Fruit fly (Drosophila melanogaster): ENCODE measurements around the gene Spase22-23.

The Spase22-23 gene

DNA sequence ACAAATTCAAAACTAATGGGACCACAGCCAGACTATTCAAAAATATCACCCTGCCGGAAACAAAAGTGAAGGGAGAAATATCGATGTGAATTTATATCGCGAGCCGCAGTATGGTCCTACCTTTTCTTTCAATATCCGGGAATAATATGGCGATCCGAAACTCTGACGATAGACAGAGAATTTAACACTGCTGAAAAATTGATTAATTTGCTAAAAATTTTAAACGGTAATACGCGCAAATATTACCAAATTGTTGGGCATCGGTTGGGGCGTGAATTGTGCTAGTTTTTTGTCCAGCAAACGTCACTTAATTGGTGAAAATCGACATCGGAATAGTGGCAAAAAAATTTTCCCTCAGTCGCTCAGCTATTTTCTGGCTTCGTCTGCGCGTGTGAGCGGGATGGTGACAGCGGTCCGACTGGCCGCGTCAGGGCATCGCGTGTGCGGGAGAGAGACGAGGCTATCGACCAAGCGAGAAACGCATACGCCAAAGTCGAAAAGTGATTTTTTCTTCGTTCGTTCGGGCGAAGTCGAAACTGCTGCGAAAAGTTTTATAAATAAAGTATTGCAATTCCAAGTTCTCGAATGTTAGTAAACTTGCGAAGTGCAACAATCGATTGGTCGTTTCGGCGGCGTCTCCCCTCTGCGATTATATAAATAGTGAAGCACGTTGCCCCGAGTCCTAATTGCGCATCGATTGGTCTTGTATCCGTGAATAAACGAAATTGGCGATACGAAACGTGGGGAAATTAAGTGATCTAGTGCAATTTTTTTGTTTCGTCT, 779 bp upstream of the Spase22-23 start, which contains the start of gene mask:
TSS of gene mask (plus strand) at position 140 of the 783 bp plus-strand sequence.
- TF ChIP-seq CTCF (optimal IDR thresholded peaks at IDR 0.05) (no peak), CG8478 (optimal IDR thresholded peaks at IDR 0.05) (no peak)

DNA sequence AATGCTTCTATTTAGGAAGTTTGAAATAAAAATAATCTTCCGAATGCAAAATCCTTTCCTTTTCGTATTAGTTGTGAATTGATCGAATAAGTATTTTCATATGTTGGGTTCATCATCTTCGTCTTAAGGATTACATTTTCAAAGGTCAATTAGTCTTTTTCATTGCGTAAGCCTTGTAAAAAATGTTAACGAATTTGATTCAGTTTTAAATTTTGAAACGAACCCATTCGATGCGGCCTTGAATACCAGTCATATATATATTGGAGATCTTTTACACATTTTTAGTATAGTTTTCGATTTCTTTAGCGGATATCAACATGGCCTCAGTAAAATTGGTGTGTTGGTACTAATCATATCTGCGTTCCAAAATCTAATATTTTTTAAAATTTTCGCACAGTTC, 1.2 kb downstream of the Spase22-23 start, which contains the start of gene Acp95EF:
TSS of gene Acp95EF (plus strand) at position 301 of the 400 bp plus-strand sequence.
- TF ChIP-seq CG8478 (optimal IDR thresholded peaks at IDR 0.05) (no peak), CTCF (optimal IDR thresholded peaks at IDR 0.05) (no peak)

DNA sequence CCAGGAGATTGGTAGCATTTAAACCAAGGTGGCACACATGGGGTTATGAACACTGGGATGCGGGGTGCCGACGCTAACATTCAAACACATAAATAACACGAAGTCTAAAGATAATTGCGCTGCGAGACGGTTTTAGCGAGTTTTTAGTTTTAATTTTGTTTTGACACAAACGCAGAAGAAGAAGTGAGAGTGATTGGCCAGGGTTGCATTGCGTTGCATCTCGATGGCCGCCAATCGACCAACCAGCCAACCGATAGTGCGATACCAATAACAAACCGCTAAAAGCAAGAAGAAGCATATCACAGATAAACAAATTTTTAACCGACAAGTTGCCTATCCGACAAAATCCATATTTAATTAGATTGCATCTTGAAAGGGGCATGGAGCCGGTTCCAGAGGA, 3.1 kb downstream of the Spase22-23 start, which contains the start of the genes Spps and CG13609:
TSS of gene Spps (minus strand) at position 191 of the 400 bp plus-strand sequence.
TSS of gene CG13609 (plus strand) at position 280 of the 400 bp plus-strand sequence.
- TF ChIP-seq CG8478 (optimal IDR thresholded peaks at IDR 0.05) (no peak), CTCF (optimal IDR thresholded peaks at IDR 0.05) (peak in 1 of 2 experiments; percentile 4)

DNA sequence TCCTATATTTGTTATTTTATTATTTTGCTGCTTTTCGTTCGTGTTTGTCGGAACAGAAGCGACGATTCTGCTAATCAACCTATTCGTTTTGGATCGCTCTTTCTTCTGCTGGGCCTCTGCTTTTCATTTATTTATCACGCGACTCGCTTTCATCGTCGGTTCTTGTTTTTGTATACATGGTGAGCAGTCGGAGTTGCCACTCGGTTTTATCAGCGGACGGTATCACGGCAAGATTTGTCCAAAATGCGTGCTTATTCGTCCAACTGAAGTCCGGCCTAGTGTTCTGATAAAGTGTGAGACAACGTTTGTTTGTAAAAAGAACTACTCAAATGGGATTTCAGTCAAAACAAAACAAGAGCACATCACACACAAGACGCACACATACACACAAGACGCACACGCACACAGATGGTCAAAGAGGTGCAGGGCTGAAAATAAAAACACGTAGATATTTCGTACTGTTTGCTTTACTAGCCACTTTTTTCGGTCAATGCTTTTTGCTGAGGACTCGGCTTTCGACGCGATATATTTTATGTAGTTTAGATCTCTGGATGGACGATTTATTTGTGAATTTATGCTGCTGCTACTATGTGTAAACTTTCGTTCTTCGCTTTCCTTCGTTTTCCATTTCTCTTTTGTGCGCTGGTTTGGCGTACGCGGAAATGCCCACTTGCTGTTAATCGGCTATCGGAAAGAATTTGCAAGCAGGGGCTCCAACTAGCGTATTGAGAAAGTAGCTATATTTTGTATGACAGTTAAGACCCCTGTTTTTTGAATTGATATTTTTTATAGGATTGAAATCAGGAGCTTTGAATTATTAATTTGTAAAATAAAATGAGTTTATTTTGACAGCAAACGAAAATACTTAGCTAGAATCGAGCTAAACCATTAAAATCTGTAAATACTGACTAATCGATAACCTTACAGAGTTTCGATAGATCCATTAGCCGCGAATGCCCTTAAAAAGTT, 8.2 kb downstream of the Spase22-23 start, which contains the start of gene twin:
TSS of gene twin (minus strand) at position 632 of the 969 bp plus-strand sequence.
- TF ChIP-seq CG8478 (optimal IDR thresholded peaks at IDR 0.05) (no peak), CTCF (optimal IDR thresholded peaks at IDR 0.05) (no peak)

DNA sequence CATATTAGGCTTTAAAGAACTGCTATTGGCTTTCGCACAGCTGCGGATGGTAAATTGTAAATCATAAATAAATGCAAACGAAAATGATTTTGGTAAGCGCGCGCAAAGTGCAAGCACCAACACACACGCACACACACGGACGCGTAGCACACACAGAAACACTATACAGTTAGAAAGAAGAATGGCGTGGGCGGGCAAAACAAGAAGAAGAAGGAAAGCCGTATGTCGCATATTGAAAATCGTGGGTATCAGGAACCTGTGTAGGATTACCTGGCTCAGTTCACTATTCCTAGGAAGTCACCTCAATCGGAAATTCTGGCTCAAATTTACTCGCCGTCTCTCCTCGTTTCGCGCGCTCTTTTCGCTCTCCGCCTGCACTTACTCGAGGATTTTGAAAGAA, 9.0 kb downstream of the Spase22-23 start, which contains the start of gene cav:
TSS of gene cav (plus strand) at position 259 of the 400 bp plus-strand sequence.
- TF ChIP-seq CTCF (optimal IDR thresholded peaks at IDR 0.05), result no peak
- TF ChIP-seq CG8478 (optimal IDR thresholded peaks at IDR 0.05), result no peak

DNA sequence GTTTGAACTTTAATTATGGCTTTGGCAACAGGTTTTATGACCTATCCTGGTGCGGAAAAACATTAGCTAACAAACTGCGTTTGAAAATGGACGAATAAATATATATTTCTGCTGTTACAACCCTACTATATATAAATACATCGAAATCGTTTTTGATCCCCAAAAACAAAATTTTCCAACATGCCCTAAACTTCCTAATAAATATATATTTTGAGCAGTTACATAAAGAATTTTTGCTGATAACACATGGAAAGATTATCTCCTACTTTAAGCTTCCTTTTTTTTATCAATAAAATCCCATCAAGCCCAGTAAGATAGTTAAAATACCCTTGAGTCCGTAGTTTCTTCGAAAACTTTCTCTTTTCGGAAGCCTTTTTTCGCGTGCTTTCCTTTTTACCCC, 10.7 kb downstream of the Spase22-23 start:
- TF ChIP-seq CG8478 (optimal IDR thresholded peaks at IDR 0.05) (no peak), CTCF (optimal IDR thresholded peaks at IDR 0.05) (no peak)

DNA sequence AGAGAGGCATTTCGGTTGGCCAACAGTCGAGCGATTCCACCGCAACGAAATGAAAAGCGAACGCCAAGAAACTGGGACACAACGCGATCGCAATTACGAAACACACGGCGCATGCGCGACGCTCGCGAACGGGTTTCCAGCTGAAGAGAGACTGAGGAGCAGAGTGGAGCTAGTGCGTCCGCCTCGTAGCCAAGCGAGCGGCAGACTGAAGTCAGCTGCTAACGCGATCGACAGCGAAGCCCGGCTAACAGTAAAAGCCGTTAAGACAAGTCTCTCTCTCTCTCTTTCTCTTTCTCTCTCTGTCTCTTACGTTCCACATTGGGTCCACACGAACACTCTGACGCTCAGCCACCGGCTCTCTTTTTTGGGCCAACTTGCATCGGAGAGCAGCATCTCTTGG, 11.3 kb downstream of the Spase22-23 start, which contains the start of gene CG17786:
TSS of gene CG17786 (minus strand) at position 154 of the 400 bp plus-strand sequence.
- no peak for TF ChIP-seq CTCF (optimal IDR thresholded peaks at IDR 0.05)
- TF ChIP-seq CG8478 (optimal IDR thresholded peaks at IDR 0.05), result no peak

DNA sequence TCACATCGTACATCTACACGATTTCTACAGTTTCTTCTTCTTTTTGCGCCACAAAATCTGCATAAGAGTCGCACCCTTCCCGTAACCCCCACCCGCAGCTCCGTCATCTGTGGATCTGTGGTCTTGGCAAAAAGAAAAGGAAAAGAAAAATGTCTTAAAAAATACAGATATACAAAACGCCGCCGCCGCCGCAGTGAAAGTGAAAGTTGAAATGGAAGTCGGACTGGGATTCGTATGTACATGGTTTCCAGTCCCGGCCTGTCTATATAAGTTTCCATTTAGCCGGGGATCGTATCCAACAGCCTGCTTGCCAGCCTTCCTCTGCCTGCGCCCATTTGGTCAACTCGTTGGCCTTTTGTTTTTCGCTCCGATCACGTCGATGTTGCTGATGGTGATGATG, 13.8 kb downstream of the Spase22-23 start:
- TF ChIP-seq CG8478 (optimal IDR thresholded peaks at IDR 0.05) (no peak), CTCF (optimal IDR thresholded peaks at IDR 0.05) (no peak)

DNA sequence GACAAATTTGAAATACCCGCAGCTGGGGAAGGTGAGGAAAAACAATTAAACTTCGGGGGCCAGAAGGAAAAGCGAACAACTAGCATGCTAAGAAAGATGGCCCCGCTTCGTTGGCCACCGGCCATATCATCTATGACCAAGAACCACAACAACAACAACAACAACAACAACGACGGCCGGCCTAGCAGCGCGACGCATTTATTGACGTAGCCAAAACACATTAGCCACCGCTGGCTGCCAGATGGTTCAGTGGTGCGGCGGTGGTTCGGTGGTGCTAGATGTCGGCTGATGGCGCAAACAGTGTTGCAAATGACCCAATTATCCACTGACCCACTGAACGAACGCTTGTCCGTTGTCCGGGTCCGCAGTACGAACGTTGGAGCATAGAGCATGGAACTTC, 16.2 kb downstream of the Spase22-23 start:
- TF ChIP-seq CG8478 (optimal IDR thresholded peaks at IDR 0.05) (no peak), CTCF (optimal IDR thresholded peaks at IDR 0.05) (no peak)

DNA sequence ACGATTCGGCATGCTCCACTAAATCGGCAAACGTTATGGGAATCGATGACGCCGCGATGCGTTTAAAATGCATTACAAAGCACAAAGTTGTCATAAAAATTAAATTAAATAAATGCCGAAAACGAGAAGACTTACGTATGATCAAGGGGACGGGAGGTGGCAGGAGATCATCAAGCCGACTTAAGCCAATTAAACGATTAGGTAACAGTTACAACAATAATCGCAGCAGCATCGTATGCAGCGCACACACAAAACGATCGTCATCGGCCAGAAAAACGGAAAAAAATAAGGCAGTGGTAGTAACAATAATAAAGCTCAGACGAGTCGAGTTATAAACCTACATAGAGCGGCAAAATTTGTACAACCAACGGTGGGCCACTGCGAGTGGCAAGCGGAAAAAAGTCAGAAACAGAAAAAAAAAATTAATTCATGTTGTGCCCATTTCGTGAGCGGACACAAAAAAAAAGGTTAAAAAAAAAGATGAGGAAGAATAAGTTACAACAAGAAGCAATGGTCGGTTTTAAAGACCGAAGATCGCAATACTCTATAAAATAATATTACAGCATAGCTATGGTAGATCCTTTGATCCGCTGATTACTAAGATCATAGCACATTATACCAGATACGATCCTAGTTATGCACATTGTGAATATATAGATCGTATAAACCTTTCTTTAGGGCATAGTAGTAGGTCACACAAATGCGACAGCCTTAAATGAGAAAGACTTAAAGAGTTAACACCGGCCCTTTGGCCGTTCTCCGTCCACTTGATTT, 23.3 kb downstream of the Spase22-23 start:
- TF ChIP-seq CG8478 (optimal IDR thresholded peaks at IDR 0.05) (no peak), CTCF (optimal IDR thresholded peaks at IDR 0.05) (no peak)

DNA sequence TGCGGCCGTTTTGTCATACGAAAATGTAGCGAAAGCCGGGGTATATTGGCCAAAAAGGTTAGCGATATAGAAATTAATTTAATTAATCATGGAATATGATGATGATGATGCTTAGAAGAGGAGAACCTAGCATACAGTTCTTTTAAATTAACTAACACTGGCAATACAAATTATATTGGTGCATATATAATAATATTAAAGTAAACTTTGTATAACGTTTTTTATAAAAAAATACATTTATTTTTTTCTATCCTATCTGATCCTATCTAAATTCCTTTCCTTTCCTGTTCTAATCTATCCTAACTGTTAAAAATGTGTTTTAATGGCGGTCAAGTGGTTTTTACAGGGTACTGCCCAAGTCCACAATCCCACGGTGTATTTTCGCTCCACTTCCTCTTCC, 23.9 kb downstream of the Spase22-23 start:
- no peak for TF ChIP-seq CTCF (optimal IDR thresholded peaks at IDR 0.05)
- TF ChIP-seq CG8478 (optimal IDR thresholded peaks at IDR 0.05), result no peak

DNA sequence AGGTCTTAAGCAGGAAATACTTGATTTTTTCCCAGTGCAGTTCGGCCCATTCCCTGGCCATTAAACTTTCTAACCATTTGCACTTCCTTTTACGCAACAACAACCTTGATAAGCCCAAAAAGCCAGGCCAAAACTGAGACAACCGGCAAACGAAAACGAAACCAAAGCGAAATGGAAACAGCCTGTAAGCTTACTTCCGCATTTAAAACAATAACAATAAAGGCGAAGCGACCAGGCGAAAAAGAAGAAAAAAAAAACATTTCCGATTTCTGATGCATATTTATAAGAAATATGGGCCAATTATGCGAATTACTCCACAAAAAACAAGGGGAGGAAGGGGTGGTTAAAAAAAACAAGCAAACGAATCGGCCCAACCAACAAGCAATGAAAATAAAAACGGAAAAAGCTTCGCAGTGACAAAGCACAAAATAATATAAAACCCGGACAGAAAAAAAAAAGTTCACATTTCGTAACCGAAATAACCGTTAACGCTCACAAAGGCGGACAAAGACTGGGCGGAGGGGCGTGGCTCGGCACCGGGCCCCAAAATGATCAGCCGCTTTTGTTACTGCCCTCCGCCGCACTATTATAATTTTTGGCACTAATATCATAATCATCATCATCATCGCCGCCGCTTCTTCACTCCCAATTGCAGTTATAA, 24.5 kb downstream of the Spase22-23 start:
- no peak for TF ChIP-seq CTCF (optimal IDR thresholded peaks at IDR 0.05)
- no peak for TF ChIP-seq CG8478 (optimal IDR thresholded peaks at IDR 0.05)

DNA sequence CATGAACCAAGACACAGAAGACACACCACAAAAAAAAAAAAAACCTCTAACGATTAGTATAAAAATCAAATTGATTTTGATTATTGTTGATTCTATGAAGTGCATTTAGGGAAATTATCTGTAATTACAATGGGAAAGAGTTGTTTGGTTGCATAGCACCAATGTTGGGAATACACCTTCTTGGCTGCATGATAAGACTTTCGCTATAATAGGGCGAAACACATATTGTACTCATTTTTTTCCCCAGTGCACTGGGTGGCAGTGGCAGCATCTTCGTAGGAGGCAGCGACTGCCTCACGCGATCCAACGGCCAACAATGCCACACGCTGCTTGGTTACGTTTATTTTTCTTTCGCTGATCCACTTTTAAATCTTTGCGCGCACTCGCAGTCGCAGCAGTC, 25.8 kb downstream of the Spase22-23 start:
- TF ChIP-seq CG8478 (optimal IDR thresholded peaks at IDR 0.05) (no peak), CTCF (optimal IDR thresholded peaks at IDR 0.05) (no peak)

DNA sequence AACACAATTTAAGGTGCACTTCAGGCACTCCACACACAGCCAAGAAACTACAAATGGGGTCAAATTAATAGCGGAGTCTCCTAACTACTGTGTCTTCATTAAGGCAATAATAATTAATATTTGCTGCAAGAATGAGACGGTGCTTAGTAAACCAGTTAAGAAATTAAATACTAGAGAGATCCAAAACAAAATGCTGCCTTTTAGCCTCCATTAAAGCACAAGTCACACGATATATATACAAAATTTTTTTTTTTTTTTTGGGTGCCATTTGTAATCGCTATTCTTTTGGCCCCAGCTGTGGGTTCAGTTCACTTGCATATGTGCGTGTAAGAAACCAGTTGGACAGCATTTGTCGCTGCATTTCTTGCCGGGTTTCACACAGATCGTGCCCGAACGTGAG, 26.4 kb downstream of the Spase22-23 start:
- TF ChIP-seq CTCF (optimal IDR thresholded peaks at IDR 0.05) (no peak), CG8478 (optimal IDR thresholded peaks at IDR 0.05) (no peak)
